Fruit fly (Drosophila melanogaster): ENCODE results near the gene CG3939.

The CG3939 gene

dm6 chrX:3188419-3188818 lies 13.6 kb downstream of the CG3939 start (continued):
- TF ChIP-seq CG16779 (GFP tag; IDR thresholded peaks at IDR 0.05), result no peak
- TF ChIP-seq seq (GFP tag; IDR thresholded peaks at IDR 0.05), result no peak
- TF ChIP-seq CG31388 (GFP tag; optimal IDR thresholded peaks at IDR 0.05), result no peak
- TF ChIP-seq CG31224 (GFP tag; IDR thresholded peaks at IDR 0.05), result no peak
- TF ChIP-seq ranshi (GFP tag; IDR thresholded peaks at IDR 0.05), result no peak
- no peak for TF ChIP-seq ase (GFP tag; IDR thresholded peaks at IDR 0.05)
- no peak for TF ChIP-seq GATAe (GFP tag; conservative IDR thresholded peaks at IDR 0.05)
- no peak for TF ChIP-seq Rx (GFP tag; IDR thresholded peaks at IDR 0.05)
- no peak for TF ChIP-seq BEAF-32 (GFP tag; optimal IDR thresholded peaks at IDR 0.05)
- TF ChIP-seq B-H1 (GFP tag; IDR thresholded peaks at IDR 0.05), result no peak
- no peak for TF ChIP-seq CG3726 (GFP tag; IDR thresholded peaks at IDR 0.05)
- TF ChIP-seq tup (GFP tag; optimal IDR thresholded peaks at IDR 0.05), result peak; percentile 44
- TF ChIP-seq hbn (GFP tag; IDR thresholded peaks at IDR 0.05; ENCODE audit: partially characterized antibody), result no peak
- TF ChIP-seq ac (GFP tag; optimal IDR thresholded peaks at IDR 0.05), result no peak
- TF ChIP-seq lilli (GFP tag; optimal IDR thresholded peaks at IDR 0.05), result no peak
- TF ChIP-seq CG9215 (GFP tag; IDR thresholded peaks at IDR 0.05), result no peak
- TF ChIP-seq CG18011 (GFP tag; optimal IDR thresholded peaks at IDR 0.05), result no peak
- no peak for TF ChIP-seq en (GFP tag; optimal IDR thresholded peaks at IDR 0.05)
- 0 out of 2 replicates have a peak, but pooled peaks have one; percentile 18 for TF ChIP-seq CG10321 (GFP tag; IDR thresholded peaks at IDR 0.05)
- TF ChIP-seq Gug (GFP tag; IDR thresholded peaks at IDR 0.05), result no peak
- TF ChIP-seq wek (GFP tag; optimal IDR thresholded peaks at IDR 0.05), result peak; percentile 67
- no peak for TF ChIP-seq Bdp1 (GFP tag; optimal IDR thresholded peaks at IDR 0.05)
- TF ChIP-seq Sry-δ (GFP tag; optimal IDR thresholded peaks at IDR 0.05), result no peak
- TF ChIP-seq Dip3 (GFP tag; optimal IDR thresholded peaks at IDR 0.05), result no peak
- no peak for TF ChIP-seq insv (GFP tag; optimal IDR thresholded peaks at IDR 0.05)
- no peak for TF ChIP-seq CG11723 (GFP tag; optimal IDR thresholded peaks at IDR 0.05)
- peak; percentile 61 for TF ChIP-seq CG6765 (GFP tag; optimal IDR thresholded peaks at IDR 0.05)
- TF ChIP-seq ttk (GFP tag; IDR thresholded peaks at IDR 0.05), result no peak
- no peak for TF ChIP-seq kay (GFP tag; optimal IDR thresholded peaks at IDR 0.05)
- TF ChIP-seq CG4707 (GFP tag; optimal IDR thresholded peaks at IDR 0.05), result peak; percentile 14
- TF ChIP-seq amos (GFP tag; IDR thresholded peaks at IDR 0.05; ENCODE audit: partially characterized antibody), result no peak
- no peak for TF ChIP-seq CG11247 (GFP tag; IDR thresholded peaks at IDR 0.05)
- TF ChIP-seq CG8281 (tag; optimal IDR thresholded peaks at IDR 0.05), result peak; percentile 26
- peak; percentile 45 for TF ChIP-seq CrebB (tag; optimal IDR thresholded peaks at IDR 0.05)
- TF ChIP-seq peb (GFP tag; IDR thresholded peaks at IDR 0.05), result no peak
- TF ChIP-seq HmgD (GFP tag; optimal IDR thresholded peaks at IDR 0.05), result no peak
- TF ChIP-seq CG2889 (GFP tag; IDR thresholded peaks at IDR 0.05), result no peak
- TF ChIP-seq wdn (GFP tag; IDR thresholded peaks at IDR 0.05), result no peak
- no peak for TF ChIP-seq Scr (GFP tag; IDR thresholded peaks at IDR 0.05; ENCODE audit: partially characterized antibody)
- TF ChIP-seq Lhr (GFP tag; optimal IDR thresholded peaks at IDR 0.05), result peak; percentile 19
- TF ChIP-seq Jarid2 (GFP tag; optimal IDR thresholded peaks at IDR 0.05), result no peak
- TF ChIP-seq TFAM (GFP tag; optimal IDR thresholded peaks at IDR 0.05), result no peak
- no peak for TF ChIP-seq wor (GFP tag; IDR thresholded peaks at IDR 0.05)
- TF ChIP-seq zen2 (GFP tag; IDR thresholded peaks at IDR 0.05; ENCODE audit: partially characterized antibody), result no peak
- TF ChIP-seq Bteb2 (GFP tag; optimal IDR thresholded peaks at IDR 0.05), result no peak
- TF ChIP-seq CG1602 (GFP tag; optimal IDR thresholded peaks at IDR 0.05), result no peak
- peak; percentile 69 for TF ChIP-seq CG2678 (tag; optimal IDR thresholded peaks at IDR 0.05)
- TF ChIP-seq HHEX (GFP tag; optimal IDR thresholded peaks at IDR 0.05), result peak; percentile 45
- no peak for TF ChIP-seq CG6683 (GFP tag; optimal IDR thresholded peaks at IDR 0.05)
- TF ChIP-seq stwl (tag; optimal IDR thresholded peaks at IDR 0.05), result peak; percentile 5
- peak; percentile 58 for TF ChIP-seq CG11398 (GFP tag; optimal IDR thresholded peaks at IDR 0.05)
- no peak for TF ChIP-seq CkIIα-i1 (GFP tag; IDR thresholded peaks at IDR 0.05)
